Fruit fly (Drosophila melanogaster) whole organism, embryonic: Measurements from ENCODE around the gene CG33281.
A peak's percentile ranks its signal among the peaks of the same experiment; 100 is the strongest.

Experiments
- B-H1 ChIP-seq: fragments of 200-800 bp; sonication (Bioruptor generic); IDR thresholded peaks from 3 replicates; pipeline ENCODE4 v1.3.6; 2022; ENCODE audit warnings: missing biosample characterization, missing genetic modification characterization
- CG10147 ChIP-seq: fragments of 200-800 bp; sonication (Bioruptor generic); optimal IDR thresholded peaks from 2 replicates; lab custom pipeline; 2019; ENCODE audit warnings: missing biosample characterization, mild to moderate bottlenecking, missing genetic modification characterization, moderate library complexity
- CG11695 ChIP-seq: fragments of 200-800 bp; sonication (Bioruptor generic); IDR thresholded peaks from 3 replicates; pipeline ENCODE4 v1.3.6; 2022; ENCODE audit warnings: missing biosample characterization, missing genetic modification characterization
- CG11723 ChIP-seq: fragments of 200-800 bp; sonication (Bioruptor generic); optimal IDR thresholded peaks from 2 replicates; lab custom pipeline; 2017; ENCODE audit warnings: missing biosample characterization, mild to moderate bottlenecking, missing genetic modification characterization
- CG12219 ChIP-seq: fragments of 200-800 bp; sonication (Bioruptor generic); optimal IDR thresholded peaks from 3 replicates; lab custom pipeline; 2018; ENCODE audit warnings: missing biosample characterization, mild to moderate bottlenecking, missing genetic modification characterization
- CG12391 ChIP-seq: fragments of 200-800 bp; sonication (Bioruptor generic); optimal IDR thresholded peaks from 3 replicates; lab custom pipeline; 2018; ENCODE audit warnings: missing biosample characterization, mild to moderate bottlenecking, missing genetic modification characterization, moderate library complexity
- CG15073 ChIP-seq: fragments of 200-800 bp; sonication (Bioruptor generic); optimal IDR thresholded peaks from 2 replicates; lab custom pipeline; 2016; ENCODE audit warnings: missing biosample characterization, missing genetic modification characterization
- CG15514 ChIP-seq: fragments of 200-800 bp; sonication (Bioruptor generic); optimal IDR thresholded peaks from 3 replicates; lab custom pipeline; 2017; ENCODE audit warnings: missing biosample characterization, missing genetic modification characterization, mild to moderate bottlenecking, moderate library complexity, missing genetic modification reagents
- CG2129 ChIP-seq: fragments of 200-800 bp; sonication (Bioruptor generic); IDR thresholded peaks from 2 replicates; pipeline ENCODE4 v1.3.6; 2022; ENCODE audit warnings: missing biosample characterization, missing genetic modification characterization; ENCODE audit not compliant: partially characterized antibody
- CG2875 ChIP-seq: fragments of 200-800 bp; sonication (Bioruptor generic); optimal IDR thresholded peaks from 2 replicates; lab custom pipeline; 2017; ENCODE audit warnings: missing biosample characterization, mild to moderate bottlenecking, missing genetic modification characterization, missing genetic modification reagents
- CG34224 ChIP-seq: fragments of 200-800 bp; sonication (Bioruptor generic); IDR thresholded peaks from 3 replicates; pipeline ENCODE4 v1.3.6; 2022; ENCODE audit warnings: missing biosample characterization, missing genetic modification characterization; ENCODE audit not compliant: partially characterized antibody
- CG3838 ChIP-seq: fragments of 200-800 bp; sonication (Bioruptor generic); optimal IDR thresholded peaks from 3 replicates; lab custom pipeline; 2016; ENCODE audit warnings: missing biosample characterization, missing genetic modification characterization
- CG3995 ChIP-seq: fragments of 200-800 bp; sonication (Bioruptor generic); optimal IDR thresholded peaks from 3 replicates; lab custom pipeline; 2016; ENCODE audit warnings: missing biosample characterization, missing genetic modification characterization
- CG4617 ChIP-seq: fragments of 200-800 bp; sonication (Bioruptor generic); optimal IDR thresholded peaks from 3 replicates; lab custom pipeline; 2016; ENCODE audit warnings: missing biosample characterization, missing genetic modification characterization, borderline replicate concordance
- CG5180 ChIP-seq: fragments of 200-800 bp; sonication (Bioruptor generic); optimal IDR thresholded peaks from 3 replicates; lab custom pipeline; 2017; ENCODE audit warnings: missing biosample characterization, missing genetic modification characterization, mild to moderate bottlenecking, moderate library complexity, missing genetic modification reagents
- CG5953 ChIP-seq: fragments of 200-800 bp; sonication (Bioruptor generic); IDR thresholded peaks from 2 replicates; pipeline ENCODE4 v1.3.6; 2022; ENCODE audit warnings: missing biosample characterization, missing genetic modification characterization
- CG6254 ChIP-seq: fragments of 200-800 bp; sonication (Bioruptor generic); optimal IDR thresholded peaks from 3 replicates; lab custom pipeline; 2017; ENCODE audit warnings: mild to moderate bottlenecking, missing biosample characterization, missing genetic modification reagents, missing genetic modification characterization
- CG9609 ChIP-seq: fragments of 200-800 bp; sonication (Bioruptor generic); optimal IDR thresholded peaks from 3 replicates; lab custom pipeline; 2016; ENCODE audit warnings: missing biosample characterization, missing genetic modification characterization
- CoRest ChIP-seq: fragments of 200-800 bp; sonication (Bioruptor generic); optimal IDR thresholded peaks from 3 replicates; lab custom pipeline; 2018; ENCODE audit warnings: missing biosample characterization, mild to moderate bottlenecking, missing genetic modification characterization, moderate library complexity
- Dfd ChIP-seq, 2 experiments: fragments of >200 bp; optimal IDR thresholded peaks; 2 replicates each; lab custom pipeline; 2017; ENCODE audit warnings: missing biosample characterization in 2 of 2, missing genetic modification characterization in 2 of 2
- Fer1 ChIP-seq: fragments of 200-800 bp; sonication (Bioruptor generic); optimal IDR thresholded peaks from 2 replicates; lab custom pipeline; 2017; ENCODE audit warnings: missing biosample characterization, mild to moderate bottlenecking, missing genetic modification characterization
- Hr39 ChIP-seq: fragments of >200 bp; optimal IDR thresholded peaks from 2 replicates; lab custom pipeline; 2017
- MTF-1 ChIP-seq: fragments of 200-800 bp; sonication (Bioruptor generic); optimal IDR thresholded peaks from 2 replicates; lab custom pipeline; 2018; ENCODE audit warnings: missing biosample characterization, mild to moderate bottlenecking, missing genetic modification characterization, borderline replicate concordance
- Oli ChIP-seq: fragments of 200-800 bp; sonication (Bioruptor generic); optimal IDR thresholded peaks from 2 replicates; lab custom pipeline; 2018; ENCODE audit warnings: missing biosample characterization, mild to moderate bottlenecking, missing genetic modification characterization, moderate library complexity
- Poxn ChIP-seq: fragments of 200-800 bp; sonication (Bioruptor generic); IDR thresholded peaks from 2 replicates; pipeline ENCODE4 v1.3.6; 2022; ENCODE audit warnings: missing biosample characterization, missing genetic modification characterization
- Rx ChIP-seq: fragments of 200-800 bp; sonication (Bioruptor generic); IDR thresholded peaks from 2 replicates; pipeline ENCODE4 v1.3.6; 2022; ENCODE audit warnings: missing biosample characterization, missing genetic modification characterization
- Spps ChIP-seq: fragments of 200-800 bp; sonication (Bioruptor generic); optimal IDR thresholded peaks from 2 replicates; lab custom pipeline; 2018; ENCODE audit warnings: missing biosample characterization, mild to moderate bottlenecking, missing genetic modification characterization
- Sry-δ ChIP-seq: fragments of 200-800 bp; sonication (Bioruptor generic); optimal IDR thresholded peaks from 2 replicates; lab custom pipeline; 2016; ENCODE audit warnings: missing biosample characterization, missing genetic modification characterization
- Stat92E ChIP-seq, 3 experiments: fragments of >200 bp in 2 of 3; fragments of 200-800 bp in 1 of 3; sonication (Bioruptor generic) in 1 of 3; optimal IDR thresholded peaks; 2 replicates each; lab custom pipeline; 2017 to 2019; ENCODE audit warnings: missing biosample characterization in 3 of 3, missing genetic modification characterization in 3 of 3, mild to moderate bottlenecking in 1 of 3, moderate library complexity in 1 of 3
- Xrp1 ChIP-seq: fragments of 200-800 bp; sonication (Bioruptor generic); IDR thresholded peaks from 2 replicates; pipeline ENCODE4 v1.3.6; 2022; ENCODE audit warnings: missing biosample characterization, missing genetic modification characterization
- bcd ChIP-seq: fragments of 200-800 bp; sonication (Bioruptor generic); optimal IDR thresholded peaks from 2 replicates; lab custom pipeline; 2017; ENCODE audit warnings: missing biosample characterization, mild to moderate bottlenecking, missing genetic modification characterization
- bsh ChIP-seq, 2 experiments: fragments of 200-800 bp; sonication (Bioruptor generic); optimal IDR thresholded peaks; 2 replicates each; lab custom pipeline; 2017 to 2018; ENCODE audit warnings: mild to moderate bottlenecking in 2 of 2, missing biosample characterization in 2 of 2, missing genetic modification characterization in 2 of 2, moderate library complexity in 1 of 2
- chn ChIP-seq: fragments of 200-800 bp; sonication (Bioruptor generic); optimal IDR thresholded peaks from 2 replicates; lab custom pipeline; 2016; ENCODE audit warnings: missing biosample characterization, missing genetic modification characterization
- dmrt11E ChIP-seq: fragments of 200-800 bp; sonication (Bioruptor generic); optimal IDR thresholded peaks from 3 replicates; lab custom pipeline; 2018; ENCODE audit warnings: missing biosample characterization, mild to moderate bottlenecking, missing genetic modification characterization, moderate library complexity
- exex ChIP-seq: fragments of 200-800 bp; sonication (Bioruptor generic); optimal IDR thresholded peaks from 4 replicates; lab custom pipeline; 2018; ENCODE audit warnings: missing biosample characterization, mild to moderate bottlenecking, missing genetic modification characterization, moderate library complexity
- gcm2 ChIP-seq: fragments of 200-800 bp; sonication (Bioruptor generic); optimal IDR thresholded peaks from 2 replicates; lab custom pipeline; 2016; ENCODE audit warnings: missing biosample characterization, missing genetic modification characterization
- gro ChIP-seq: fragments of 200-800 bp; sonication (Bioruptor generic); optimal IDR thresholded peaks from 2 replicates; lab custom pipeline; 2016; ENCODE audit warnings: missing biosample characterization, missing genetic modification characterization
- gsb-n ChIP-seq: fragments of 200-800 bp; sonication (Bioruptor generic); optimal IDR thresholded peaks from 3 replicates; lab custom pipeline; 2018; ENCODE audit warnings: missing biosample characterization, mild to moderate bottlenecking, missing genetic modification characterization
- kni ChIP-seq: fragments of 200-800 bp; sonication (Bioruptor generic); optimal IDR thresholded peaks from 3 replicates; lab custom pipeline; 2017; ENCODE audit warnings: mild to moderate bottlenecking, missing biosample characterization, missing genetic modification reagents, missing genetic modification characterization
- nau ChIP-seq: fragments of 200-800 bp; sonication (Bioruptor generic); optimal IDR thresholded peaks from 3 replicates; lab custom pipeline; 2017; ENCODE audit warnings: missing biosample characterization, mild to moderate bottlenecking, missing genetic modification characterization, missing genetic modification reagents
- onecut ChIP-seq: fragments of 200-800 bp; sonication (Bioruptor generic); IDR thresholded peaks from 2 replicates; pipeline ENCODE4 v1.3.6; 2022; ENCODE audit warnings: missing biosample characterization, missing genetic modification characterization
- pho ChIP-seq: fragments of 200-800 bp; sonication (Bioruptor generic); optimal IDR thresholded peaks from 2 replicates; lab custom pipeline; 2016; ENCODE audit warnings: missing biosample characterization, missing genetic modification characterization
- sc ChIP-seq, 3 experiments: fragments of >200 bp in 2 of 3; fragments of 200-800 bp in 1 of 3; sonication (Bioruptor generic) in 1 of 3; optimal IDR thresholded peaks; 2 replicates in 2 of 3; 3 replicates in 1 of 3; lab custom pipeline; 2017; ENCODE audit warnings: mild to moderate bottlenecking in 1 of 3, missing biosample characterization in 1 of 3, missing genetic modification characterization in 1 of 3, missing genetic modification reagents in 1 of 3
- slbo ChIP-seq: fragments of 200-800 bp; sonication (Bioruptor generic); IDR thresholded peaks from 2 replicates; pipeline ENCODE4 v1.3.6; 2022; ENCODE audit warnings: missing biosample characterization, missing genetic modification characterization
- slou ChIP-seq: fragments of 200-800 bp; sonication (Bioruptor generic); optimal IDR thresholded peaks from 3 replicates; lab custom pipeline; 2016; ENCODE audit warnings: missing biosample characterization, missing genetic modification characterization
- sug ChIP-seq: fragments of 200-800 bp; optimal IDR thresholded peaks from 2 replicates; lab custom pipeline; 2019; ENCODE audit warnings: missing biosample characterization, mild to moderate bottlenecking, missing genetic modification characterization, moderate library complexity
- tap ChIP-seq: fragments of 200-800 bp; optimal IDR thresholded peaks from 3 replicates; lab custom pipeline; 2019; ENCODE audit warnings: missing biosample characterization, mild to moderate bottlenecking, missing genetic modification characterization, moderate library complexity
- ttk ChIP-seq: fragments of 200-800 bp; sonication (Bioruptor generic); IDR thresholded peaks from 2 replicates; pipeline ENCODE4 v2.1.2; 2022; ENCODE audit warnings: missing biosample characterization, missing genetic modification characterization

Gene CG33281

DNA sequence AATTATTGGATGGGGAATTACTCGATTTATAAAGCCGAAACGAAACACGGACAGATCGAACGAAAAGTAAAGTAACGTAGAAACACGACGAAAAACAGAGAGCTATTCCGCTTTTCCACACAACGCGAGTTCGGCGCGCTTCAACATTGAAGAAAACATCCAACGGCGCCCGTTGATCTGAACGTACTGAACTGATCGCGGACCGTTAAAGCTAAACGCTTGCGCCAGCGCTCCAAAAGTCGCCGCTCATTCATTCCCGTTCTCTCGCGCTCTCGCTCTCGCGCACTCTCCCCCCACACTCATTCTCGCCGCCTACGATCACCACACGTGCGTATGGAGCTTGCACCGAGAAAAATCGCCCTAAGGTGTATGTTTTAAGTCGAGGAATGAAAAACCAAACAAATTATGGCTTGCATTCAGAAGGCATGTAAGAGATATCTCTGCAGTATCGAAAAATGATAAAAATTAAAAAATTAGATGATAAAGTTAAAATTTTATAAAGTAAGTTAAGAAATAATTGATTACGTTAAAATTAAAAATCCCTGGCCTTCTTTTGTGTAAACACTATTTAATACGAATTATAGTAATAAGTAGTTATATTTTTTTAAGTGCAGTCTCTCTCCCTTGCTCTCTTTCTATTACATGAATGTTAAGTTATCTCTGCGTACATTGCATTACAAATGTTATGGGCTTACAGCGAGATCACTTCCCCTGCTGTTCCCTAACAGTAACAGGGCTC is 30.8 kb downstream of the CG33281 start, which contains the start of gene E23 (continued):
- TF ChIP-seq chn (GFP tag; lab: Kevin White, UChicago) (peak; percentile 97), CG10147 (GFP tag; lab: Kevin White, UChicago) (peak; percentile 99), CG11695 (GFP tag; lab: Robert Waterston, UW) (peak; percentile 99), Dfd (GFP tag; optimal IDR thresholded peaks at IDR 0.05; lab: Kevin White, UChicago) (no peak), gcm2 (GFP tag; lab: Kevin White, UChicago) (peak; percentile 93), Poxn (GFP tag; lab: Robert Waterston, UW) (peak; percentile 89), CG15514 (GFP tag; lab: Kevin White, UChicago) (peak; percentile 90), onecut (GFP tag; lab: Robert Waterston, UW) (peak; percentile 96), CG5180 (GFP tag; lab: Kevin White, UChicago) (peak; percentile 93), CG11723 (GFP tag; lab: Kevin White, UChicago) (peak; percentile 99), CG3995 (GFP tag; lab: Kevin White, UChicago) (peak; percentile 71), CG15073 (GFP tag; lab: Kevin White, UChicago) (peak; percentile 83), gro (GFP tag; lab: Kevin White, UChicago) (peak; percentile 90), Stat92E (GFP tag; optimal IDR thresholded peaks at IDR 0.05; lab: Kevin White, UChicago) (peak in 1 of 3 experiments; percentile 98), kni (GFP tag; lab: Kevin White, UChicago) (peak; percentile 96), Fer1 (GFP tag; lab: Kevin White, UChicago) (peak; percentile 99), CG3838 (GFP tag; lab: Kevin White, UChicago) (peak; percentile 95), pho (GFP tag; lab: Kevin White, UChicago) (peak; percentile 96), exex (peak; percentile 88), CG12219 (GFP tag; lab: Kevin White, UChicago) (peak; percentile 96), CG9609 (GFP tag; lab: Kevin White, UChicago) (peak; percentile 95), slbo (GFP tag; lab: Robert Waterston, UW) (peak; percentile 98), Xrp1 (GFP tag; lab: Robert Waterston, UW) (peak; percentile 99), CG2129 (GFP tag; lab: Robert Waterston, UW) (no peak), bcd (GFP tag; lab: Kevin White, UChicago) (peak; percentile 99), MTF-1 (GFP tag; lab: Kevin White, UChicago) (peak; percentile 90), CG6254 (GFP tag; lab: Kevin White, UChicago) (peak; percentile 97), Oli (tag; lab: Kevin White, UChicago) (peak; percentile 99), nau (GFP tag; lab: Kevin White, UChicago) (peak; percentile 97), ttk (GFP tag; lab: Robert Waterston, UW) (peak; percentile 97), CG2875 (GFP tag; lab: Kevin White, UChicago) (peak; percentile 99), CG34224 (GFP tag; lab: Robert Waterston, UW) (peak; percentile 52; the same call in 2 of the 3 replicates), CoRest (tag; lab: Kevin White, UChicago) (peak; percentile 100), CG12391 (tag; lab: Kevin White, UChicago) (peak; percentile 100), sc (optimal IDR thresholded peaks at IDR 0.05; lab: Kevin White, UChicago) (no peak), sc (GFP tag; optimal IDR thresholded peaks at IDR 0.05; lab: Kevin White, UChicago) (peak; percentile 99), Sry-δ (GFP tag; lab: Kevin White, UChicago) (peak; percentile 51), slou (GFP tag; lab: Kevin White, UChicago) (peak; percentile 96), Spps (tag; lab: Kevin White, UChicago) (peak; percentile 98), Rx (GFP tag; lab: Robert Waterston, UW) (peak; percentile 97), sug (tag; lab: Kevin White, UChicago) (peak; percentile 97), bsh (GFP tag; optimal IDR thresholded peaks at IDR 0.05; lab: Kevin White, UChicago) (peak; percentile 97 to 99), dmrt11E (tag; lab: Kevin White, UChicago) (peak; percentile 99), B-H1 (GFP tag; lab: Robert Waterston, UW) (peak; percentile 96), Hr39 (lab: Kevin White, UChicago) (no peak), tap (tag; lab: Kevin White, UChicago) (peak; percentile 97), CG4617 (peak; percentile 95), gsb-n (tag; lab: Kevin White, UChicago) (peak; percentile 99), CG5953 (GFP tag; lab: Robert Waterston, UW) (peak; percentile 95)
